Worm (Caenorhabditis elegans) whole organism, young adult: Measurements from ENCODE around the gene str-86.

Experiments used
- C06A6.2 ChIP-seq: fragments of 200-800 bp; sonication (Bioruptor generic); conservative IDR thresholded peaks from 2 replicates; pipeline ENCODE4 v1.3.6; 2022; ENCODE audit warnings: missing genetic modification characterization, missing compliant biosample characterization
- F37B4.10 ChIP-seq: fragments of 200-800 bp; sonication (Bioruptor generic); IDR thresholded peaks from 2 replicates; pipeline ENCODE4 v1.3.6; 2022; ENCODE audit warnings: missing genetic modification characterization, missing compliant biosample characterization
- Y79H2A.3 ChIP-seq: fragments of 200-800 bp; sonication (Bioruptor generic); conservative IDR thresholded peaks from 2 replicates; pipeline ENCODE4 v1.3.6; 2022; ENCODE audit warnings: missing genetic modification reagents, missing genetic modification characterization, missing compliant biosample characterization
- ZK185.1 ChIP-seq: sonication (generic microtip); optimal IDR thresholded peaks from 2 replicates; lab custom pipeline; 2016; ENCODE audit warnings: mild to moderate bottlenecking, missing genetic modification characterization, missing compliant biosample characterization; ENCODE audit not compliant: poor library complexity, severe bottlenecking
- aptf-2 ChIP-seq: fragments of 200-800 bp; sonication (Bioruptor generic); conservative IDR thresholded peaks from 2 replicates; pipeline ENCODE4 v1.3.6; 2022; ENCODE audit warnings: missing genetic modification reagents, missing genetic modification characterization, missing compliant biosample characterization
- aptf-3 ChIP-seq: fragments of 200-800 bp; sonication (Bioruptor generic); IDR thresholded peaks from 2 replicates; pipeline ENCODE4 v1.3.6; 2022; ENCODE audit warnings: missing genetic modification characterization, missing compliant biosample characterization
- attf-5 ChIP-seq: fragments of 200-800 bp; sonication (Bioruptor generic); optimal IDR thresholded peaks from 2 replicates; lab custom pipeline; 2018; ENCODE audit warnings: mild to moderate bottlenecking, missing genetic modification characterization, missing compliant biosample characterization
- ccch-3 ChIP-seq: fragments of 200-800 bp; sonication (Bioruptor generic); optimal IDR thresholded peaks from 2 replicates; lab custom pipeline; 2018; ENCODE audit warnings: mild to moderate bottlenecking, missing genetic modification characterization, missing compliant biosample characterization
- cebp-1 ChIP-seq, 2 experiments: fragments of 200-800 bp in 1 of 2; sonication (Bioruptor generic) in 1 of 2; sonication (generic microtip) in 1 of 2; IDR thresholded peaks in 1 of 2; optimal IDR thresholded peaks in 1 of 2; 2 replicates each; pipeline versions ENCODE4 v1.3.6 to Lab custom; 2017 to 2022; ENCODE audit warnings: missing compliant biosample characterization in 2 of 2, missing genetic modification characterization in 2 of 2, mild to moderate bottlenecking in 1 of 2, missing genetic modification reagents in 1 of 2, moderate library complexity in 1 of 2
- ceh-27 ChIP-seq: fragments of 200-800 bp; sonication (Bioruptor generic); optimal IDR thresholded peaks from 2 replicates; lab custom pipeline; 2018; ENCODE audit warnings: mild to moderate bottlenecking, missing genetic modification characterization, moderate library complexity, missing compliant biosample characterization
- ceh-79 ChIP-seq: sonication (generic microtip); optimal IDR thresholded peaks from 2 replicates; lab custom pipeline; 2017; ENCODE audit warnings: mild to moderate bottlenecking, missing genetic modification characterization, missing compliant biosample characterization
- ceh-91 ChIP-seq: fragments of 200-800 bp; sonication (Bioruptor generic); IDR thresholded peaks from 2 replicates; pipeline ENCODE4 v1.3.6; 2022; ENCODE audit warnings: missing genetic modification reagents, missing genetic modification characterization, missing compliant biosample characterization
- efl-1 ChIP-seq: fragments of 150-350 bp; optimal IDR thresholded peaks from 2 replicates; lab custom pipeline; 2014; ENCODE audit warnings: missing biosample characterization, missing genetic modification reagents, missing genetic modification characterization
- fkh-3 ChIP-seq: sonication (generic microtip); optimal IDR thresholded peaks from 2 replicates; lab custom pipeline; 2016; ENCODE audit warnings: mild to moderate bottlenecking, missing genetic modification characterization, missing compliant biosample characterization
- gei-17 ChIP-seq: fragments of 200-800 bp; sonication (Bioruptor generic); optimal IDR thresholded peaks from 2 replicates; lab custom pipeline; 2018; ENCODE audit warnings: mild to moderate bottlenecking, missing genetic modification characterization, missing compliant biosample characterization
- hsf-1 ChIP-seq: fragments of 200-800 bp; sonication (Bioruptor generic); IDR thresholded peaks from 2 replicates; pipeline ENCODE4 v1.3.6; 2022; ENCODE audit warnings: missing genetic modification reagents, missing genetic modification characterization, missing compliant biosample characterization
- let-526 ChIP-seq: fragments of 200-800 bp; sonication (Bioruptor generic); IDR thresholded peaks from 2 replicates; pipeline ENCODE4 v1.3.6; 2022; ENCODE audit warnings: missing genetic modification reagents, missing genetic modification characterization, missing compliant biosample characterization
- lin-26 ChIP-seq: fragments of 200-800 bp; sonication (Bioruptor generic); IDR thresholded peaks from 2 replicates; pipeline ENCODE4 v1.3.6; 2022; ENCODE audit warnings: missing genetic modification reagents, missing genetic modification characterization, missing compliant biosample characterization
- lin-40 ChIP-seq: sonication (generic microtip); optimal IDR thresholded peaks from 2 replicates; lab custom pipeline; 2016; ENCODE audit warnings: missing genetic modification characterization, mild to moderate bottlenecking, missing compliant biosample characterization, missing genotype, missing genetic modification reagents
- mel-28 ChIP-seq: sonication (generic microtip); optimal IDR thresholded peaks from 2 replicates; lab custom pipeline; 2016; ENCODE audit warnings: borderline replicate concordance, mild to moderate bottlenecking, missing genetic modification characterization, missing compliant biosample characterization
- mes-4 ChIP-seq: sonication (generic microtip); optimal IDR thresholded peaks from 2 replicates; lab custom pipeline; 2016; ENCODE audit warnings: missing genotype, missing genetic modification characterization, missing compliant biosample characterization
- nfya-2 ChIP-seq: fragments of 200-800 bp; sonication (Bioruptor generic); IDR thresholded peaks from 2 replicates; pipeline ENCODE4 v1.3.6; 2022; ENCODE audit warnings: missing genetic modification reagents, missing genetic modification characterization, missing compliant biosample characterization
- nhr-90 ChIP-seq: sonication (generic microtip); optimal IDR thresholded peaks from 2 replicates; lab custom pipeline; 2016; ENCODE audit warnings: missing genotype, mild to moderate bottlenecking, missing genetic modification characterization, missing compliant biosample characterization
- sea-2 ChIP-seq: fragments of 200-800 bp; sonication (Bioruptor generic); IDR thresholded peaks from 2 replicates; pipeline ENCODE4 v1.3.6; 2022; ENCODE audit warnings: missing genetic modification characterization, missing compliant biosample characterization
- tbp1 ChIP-seq: fragments of 200-800 bp; sonication (Bioruptor generic); optimal IDR thresholded peaks from 2 replicates; lab custom pipeline; 2018; ENCODE audit warnings: mild to moderate bottlenecking, missing genetic modification characterization, missing compliant biosample characterization
- ztf-22 ChIP-seq: fragments of 200-800 bp; sonication (Bioruptor generic); optimal IDR thresholded peaks from 2 replicates; lab custom pipeline; 2018; ENCODE audit warnings: mild to moderate bottlenecking, missing genetic modification characterization, moderate library complexity, missing compliant biosample characterization
- ztf-26 ChIP-seq: sonication (generic microtip); optimal IDR thresholded peaks from 2 replicates; lab custom pipeline; 2017; ENCODE audit warnings: missing genetic modification characterization, missing compliant biosample characterization

str-86 gene

ce11 chrV:8935104-8935503, 48.4 kb downstream of the str-86 start (continued):
- peak; percentile 15 for TF ChIP-seq attf-5
- no peak for TF ChIP-seq ceh-79 (tag; lab: Kevin White, UChicago)
- no peak for TF ChIP-seq nfya-2
- no peak for TF ChIP-seq cebp-1 (GFP tag; IDR thresholded peaks at IDR 0.05; lab: Robert Waterston, UW)
- TF ChIP-seq cebp-1 (tag; optimal IDR thresholded peaks at IDR 0.05; lab: Kevin White, UChicago): peak; percentile 15
- TF ChIP-seq mel-28 (tag; lab: Kevin White, UChicago): no peak
- 0 out of 2 replicates have a peak, but pooled peaks have one; percentile 9 for TF ChIP-seq C06A6.2
- TF ChIP-seq lin-40 (tag; lab: Kevin White, UChicago): peak; percentile 18
- TF ChIP-seq hsf-1 (GFP tag; lab: Robert Waterston, UW): no peak
- no peak for TF ChIP-seq sea-2 (GFP tag; lab: Robert Waterston, UW)
- TF ChIP-seq aptf-2: no peak
- TF ChIP-seq mes-4 (tag; lab: Kevin White, UChicago): no peak
- TF ChIP-seq ccch-3 (GFP tag; lab: Kevin White, UChicago): no peak
- TF ChIP-seq ceh-27 (GFP tag; lab: Kevin White, UChicago): no peak
- no peak for TF ChIP-seq nhr-90
- TF ChIP-seq ztf-26 (tag; lab: Kevin White, UChicago): peak; percentile 18

- TF ChIP-seq gei-17 (GFP tag; lab: Kevin White, UChicago) (no peak), ZK185.1 (no peak), nfya-2 (no peak), aptf-3 (no peak), fkh-3 (tag; lab: Kevin White, UChicago) (no peak), mel-28 (tag; lab: Kevin White, UChicago) (no peak), Y79H2A.3 (no peak), F37B4.10 (GFP tag; lab: Robert Waterston, UW) (no peak), tbp1 (GFP tag; lab: Kevin White, UChicago) (no peak), efl-1 (GFP tag; lab: Kevin White, UChicago) (no peak), let-526 (GFP tag; lab: Robert Waterston, UW) (no peak), ceh-91 (no peak), lin-26 (GFP tag; lab: Robert Waterston, UW) (no peak), ztf-22 (no peak)
These were observed 49.2 kb downstream of the str-86 start for ce11 chrV:8934264-8934663.
